Fruit fly (Drosophila melanogaster): ENCODE measurements around the gene CG43062.

Gene CG43062

dm6 chr3R:11750294-11750432 lies at the start of gene CG43062:
Gene CG43062, plus strand, starts transcription at chr3R:11750333.
- no peak for TF ChIP-seq CG17801 (GFP tag; optimal IDR thresholded peaks at IDR 0.05; ENCODE audit: partially characterized antibody)

dm6 chr3R:11703730-11704129 lies 46.4 kb upstream of the CG43062 start, which contains the start of gene I-t:
Gene I-t, plus strand, starts transcription at chr3R:11704030.
- TF ChIP-seq CG17801 (GFP tag; optimal IDR thresholded peaks at IDR 0.05; ENCODE audit: partially characterized antibody), result no peak

- no peak for TF ChIP-seq CG17801 (GFP tag; optimal IDR thresholded peaks at IDR 0.05; ENCODE audit: partially characterized antibody)
These were observed 38.8 kb upstream of the CG43062 start, which contains the start of gene CG14720 for dm6 chr3R:11711376-11711775. Gene CG14720, plus strand, starts transcription at chr3R:11711676.

- no peak for TF ChIP-seq CG17801 (GFP tag; optimal IDR thresholded peaks at IDR 0.05; ENCODE audit: partially characterized antibody)
These were observed 28.5 kb upstream of the CG43062 start, which contains the start of gene CG12594 for dm6 chr3R:11721593-11721992. Gene CG12594, plus strand, starts transcription at chr3R:11721734.

- no peak for TF ChIP-seq CG17801 (GFP tag; optimal IDR thresholded peaks at IDR 0.05; ENCODE audit: partially characterized antibody)
These were observed 14.8 kb upstream of the CG43062 start, which contains the start of gene CG14721 for dm6 chr3R:11735337-11735736. Gene CG14721, plus strand, starts transcription at chr3R:11735447.

- no peak for TF ChIP-seq CG17801 (GFP tag; optimal IDR thresholded peaks at IDR 0.05; ENCODE audit: partially characterized antibody)
These were observed 8.4 kb upstream of the CG43062 start, which contains the start of the genes Blm and CG14722 for dm6 chr3R:11741730-11742203. Gene Blm, minus strand, starts transcription at chr3R:11741783. Gene CG14722, plus strand, starts transcription at chr3R:11741890.

- TF ChIP-seq CG17801 (GFP tag; optimal IDR thresholded peaks at IDR 0.05; ENCODE audit: partially characterized antibody), result peak; percentile 35
These were observed 538 bp upstream of the CG43062 start, which contains the start of gene CG6923 for dm6 chr3R:11749297-11750293. Gene CG6923, minus strand, starts transcription at chr3R:11750029.

dm6 chr3R:11751756-11752155 lies 1.6 kb downstream of the CG43062 start:
- no peak for TF ChIP-seq CG17801 (GFP tag; optimal IDR thresholded peaks at IDR 0.05; ENCODE audit: partially characterized antibody)

dm6 chr3R:11756762-11757161 lies 6.6 kb downstream of the CG43062 start:
- TF ChIP-seq CG17801 (GFP tag; optimal IDR thresholded peaks at IDR 0.05; ENCODE audit: partially characterized antibody), result no peak

- TF ChIP-seq CG17801 (GFP tag; optimal IDR thresholded peaks at IDR 0.05; ENCODE audit: partially characterized antibody), result no peak
These were observed 7.2 kb downstream of the CG43062 start for dm6 chr3R:11757197-11757856.

dm6 chr3R:11758160-11758506 lies 8.0 kb downstream of the CG43062 start:
- TF ChIP-seq CG17801 (GFP tag; optimal IDR thresholded peaks at IDR 0.05; ENCODE audit: partially characterized antibody), result no peak

dm6 chr3R:11758507-11759184 lies 8.5 kb downstream of the CG43062 start:
- TF ChIP-seq CG17801 (GFP tag; optimal IDR thresholded peaks at IDR 0.05; ENCODE audit: partially characterized antibody), result no peak

- TF ChIP-seq CG17801 (GFP tag; optimal IDR thresholded peaks at IDR 0.05; ENCODE audit: partially characterized antibody), result no peak
These were observed 9.1 kb downstream of the CG43062 start for dm6 chr3R:11759185-11759731.

- TF ChIP-seq CG17801 (GFP tag; optimal IDR thresholded peaks at IDR 0.05; ENCODE audit: partially characterized antibody), result peak; percentile 56
These were observed 9.8 kb downstream of the CG43062 start for dm6 chr3R:11759971-11760370.
